Worm (Caenorhabditis elegans) whole organism, L1 larva: ENCODE results near the gene srg-55.
A peak's percentile ranks its signal among the peaks of the same experiment; 100 is the strongest.
"Not testable (repeated sequence)": the region's sequence is repeated elsewhere in the genome, so short reads cannot be mapped to it uniquely, and the experiment has no call there.

ENCODE experiments used
- C16A3.4 ChIP-seq: fragments of 150-350 bp; optimal IDR thresholded peaks from 2 replicates; lab custom pipeline; 2014; ENCODE audit warnings: missing biosample characterization, missing genetic modification characterization
- C34B4.2 ChIP-seq: sonication (generic microtip); optimal IDR thresholded peaks from 2 replicates; lab custom pipeline; 2017; ENCODE audit warnings: mild to moderate bottlenecking, missing genetic modification characterization, missing compliant biosample characterization
- aha-1 ChIP-seq: fragments of 150-350 bp; optimal IDR thresholded peaks from 2 replicates; lab custom pipeline; 2014; ENCODE audit warnings: missing biosample characterization, missing genetic modification characterization
- blmp-1 ChIP-seq: fragments of 150-350 bp; optimal IDR thresholded peaks from 2 replicates; lab custom pipeline; 2014; ENCODE audit warnings: missing biosample characterization, missing genetic modification characterization
- ceh-82 ChIP-seq, 3 experiments: fragments of 150-350 bp in 1 of 3; sonication (generic microtip) in 2 of 3; optimal IDR thresholded peaks; 2 replicates each; lab custom pipeline; 2014 to 2017; ENCODE audit warnings: missing biosample characterization in 3 of 3, missing genetic modification characterization in 3 of 3
- efl-1 ChIP-seq, 4 experiments: fragments of 150-350 bp; optimal IDR thresholded peaks in 3 of 4; peaks in 1 of 4; 1 replicate in 1 of 4; 2 replicates in 3 of 4; lab custom pipeline; 2014; ENCODE audit warnings: missing biosample characterization in 2 of 4, missing genetic modification characterization in 2 of 4, missing genetic modification reagents in 2 of 4
- efl-3 ChIP-seq: fragments of 200-800 bp; sonication (Bioruptor generic); optimal IDR thresholded peaks from 2 replicates; lab custom pipeline; 2018; ENCODE audit warnings: mild to moderate bottlenecking, missing genetic modification characterization, missing compliant biosample characterization
- egl-13 ChIP-seq: sonication (generic microtip); optimal IDR thresholded peaks from 2 replicates; lab custom pipeline; 2016; ENCODE audit warnings: missing genotype, missing genetic modification reagents, missing genetic modification characterization, missing compliant biosample characterization
- elt-2 ChIP-seq: sonication (generic microtip); optimal IDR thresholded peaks from 2 replicates; lab custom pipeline; 2016; ENCODE audit warnings: missing genetic modification characterization, mild to moderate bottlenecking, inconsistent platforms, missing compliant biosample characterization, missing genetic modification reagents
- fos-1 ChIP-seq: fragments of 150-350 bp; optimal IDR thresholded peaks from 2 replicates; lab custom pipeline; 2014; ENCODE audit warnings: missing biosample characterization, missing genetic modification characterization
- grh-1 ChIP-seq: fragments of 200-800 bp; sonication (Bioruptor generic); IDR thresholded peaks from 2 replicates; pipeline ENCODE4 v1.3.6; 2022; ENCODE audit warnings: missing genetic modification reagents, missing genetic modification characterization, missing compliant biosample characterization
- hlh-17 ChIP-seq: fragments of 200-800 bp; sonication (Bioruptor generic); optimal IDR thresholded peaks from 2 replicates; lab custom pipeline; 2018; ENCODE audit warnings: missing genetic modification characterization, mild to moderate bottlenecking, missing compliant biosample characterization, moderate library complexity, borderline replicate concordance
- hpl-2 ChIP-seq: fragments of 150-350 bp; optimal IDR thresholded peaks from 2 replicates; lab custom pipeline; 2014; ENCODE audit warnings: missing biosample characterization, missing genetic modification reagents, missing genetic modification characterization
- irx-1 ChIP-seq: sonication (generic microtip); optimal IDR thresholded peaks from 2 replicates; lab custom pipeline; 2016; ENCODE audit warnings: missing genetic modification characterization, missing compliant biosample characterization
- lin-13 ChIP-seq: fragments of 150-350 bp; optimal IDR thresholded peaks from 2 replicates; lab custom pipeline; 2014; ENCODE audit warnings: missing biosample characterization, missing genetic modification reagents, missing genetic modification characterization
- lin-14 ChIP-seq: fragments of 200-800 bp; sonication (Bioruptor generic); optimal IDR thresholded peaks from 2 replicates; lab custom pipeline; 2018; ENCODE audit warnings: mild to moderate bottlenecking, missing genetic modification characterization, moderate library complexity, missing compliant biosample characterization
- lin-35 ChIP-seq, 2 experiments: fragments of 150-350 bp; optimal IDR thresholded peaks; 2 replicates each; lab custom pipeline; 2014; ENCODE audit warnings: missing biosample characterization in 2 of 2, missing genetic modification characterization in 2 of 2, missing genetic modification reagents in 2 of 2
- lin-39 ChIP-seq: fragments of 150-350 bp; optimal IDR thresholded peaks from 2 replicates; lab custom pipeline; 2014; ENCODE audit warnings: missing biosample characterization, missing genetic modification reagents, missing genetic modification characterization
- lsy-2 ChIP-seq, 2 experiments: fragments of 150-350 bp; optimal IDR thresholded peaks; 2 replicates each; lab custom pipeline; 2014; ENCODE audit warnings: missing biosample characterization in 2 of 2, missing genetic modification characterization in 2 of 2
- mef-2 ChIP-seq: fragments of 150-350 bp; optimal IDR thresholded peaks from 2 replicates; lab custom pipeline; 2014; ENCODE audit warnings: missing biosample characterization, missing genetic modification characterization
- nhr-11 ChIP-seq: fragments of 150-350 bp; optimal IDR thresholded peaks from 2 replicates; lab custom pipeline; 2014; ENCODE audit warnings: missing biosample characterization, missing genetic modification characterization
- nhr-19 ChIP-seq: fragments of 200-800 bp; sonication (Bioruptor generic); conservative IDR thresholded peaks from 2 replicates; pipeline ENCODE4 v1.3.6; 2022; ENCODE audit warnings: missing genetic modification characterization, missing compliant biosample characterization
- nhr-71 ChIP-seq: sonication (generic microtip); optimal IDR thresholded peaks from 2 replicates; lab custom pipeline; 2016; ENCODE audit warnings: mild to moderate bottlenecking, missing genetic modification characterization, moderate library complexity, missing compliant biosample characterization
- nhr-77 ChIP-seq: fragments of 150-350 bp; optimal IDR thresholded peaks from 2 replicates; lab custom pipeline; 2014; ENCODE audit warnings: missing biosample characterization, missing genetic modification characterization
- nhr-85 ChIP-seq: sonication (generic microtip); peaks from one replicate; lab custom pipeline; 2016; ENCODE audit warnings: missing genetic modification characterization, inconsistent platforms, missing compliant biosample characterization
- nhr-90 ChIP-seq: sonication (generic microtip); optimal IDR thresholded peaks from 2 replicates; lab custom pipeline; 2016; ENCODE audit warnings: mild to moderate bottlenecking, missing genetic modification characterization, missing compliant biosample characterization; ENCODE audit not compliant: poor library complexity
- pag-3 ChIP-seq: sonication (generic microtip); optimal IDR thresholded peaks from 2 replicates; lab custom pipeline; 2017; ENCODE audit warnings: missing genetic modification characterization, mild to moderate bottlenecking, missing compliant biosample characterization, antibody characterized with exemption, borderline replicate concordance; ENCODE audit not compliant: insufficient read depth
- pqm-1 ChIP-seq: sonication (generic microtip); optimal IDR thresholded peaks from 3 replicates; lab custom pipeline; 2017; ENCODE audit warnings: missing biosample characterization, missing genetic modification characterization
- rnt-1 ChIP-seq: sonication (generic microtip); optimal IDR thresholded peaks from 2 replicates; lab custom pipeline; 2016; ENCODE audit warnings: mild to moderate bottlenecking, missing genetic modification characterization, moderate library complexity, missing compliant biosample characterization
- skn-1 ChIP-seq: fragments of 150-350 bp; optimal IDR thresholded peaks from 2 replicates; lab custom pipeline; 2014; ENCODE audit warnings: missing biosample characterization, missing genetic modification characterization
- snpc-4 ChIP-seq: fragments of 150-350 bp; optimal IDR thresholded peaks from 2 replicates; lab custom pipeline; 2014; ENCODE audit warnings: missing biosample characterization, missing genetic modification characterization
- sup-37 ChIP-seq: fragments of 200-800 bp; sonication (Bioruptor generic); optimal IDR thresholded peaks from 2 replicates; lab custom pipeline; 2018; ENCODE audit warnings: mild to moderate bottlenecking, missing genetic modification characterization, missing compliant biosample characterization
- unc-130 ChIP-seq: fragments of 150-350 bp; optimal IDR thresholded peaks from 2 replicates; lab custom pipeline; 2017; ENCODE audit warnings: missing biosample characterization, missing genetic modification characterization, inconsistent platforms
- unc-62 ChIP-seq: fragments of 150-350 bp; optimal IDR thresholded peaks from 2 replicates; lab custom pipeline; 2014; ENCODE audit warnings: missing biosample characterization, missing genetic modification reagents, missing genetic modification characterization

Gene srg-55

DNA sequence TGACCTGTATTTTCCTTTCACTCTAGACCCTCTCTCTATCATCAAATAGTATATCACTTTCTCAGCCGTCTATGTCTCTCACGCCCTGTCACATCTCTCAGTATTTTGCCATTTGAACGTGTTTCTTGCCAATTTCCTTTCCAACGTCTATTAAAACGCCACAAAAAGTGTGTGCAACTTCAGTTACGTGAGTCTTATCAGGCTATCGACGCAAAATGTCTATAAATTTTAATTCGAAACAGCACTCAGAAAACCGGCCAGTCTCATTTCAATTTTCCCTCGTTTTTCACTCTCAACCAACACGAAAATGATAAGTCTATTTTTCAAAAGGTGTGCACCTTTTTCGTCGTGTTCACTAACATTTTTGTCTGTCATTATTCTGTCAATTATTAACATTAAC is 32.6 kb downstream of the srg-55 start, which contains the start of gene mpst-3:
mpst-3 (plus strand) TSS at position 91 of the 400 bp plus-strand sequence.
- no peak for TF ChIP-seq irx-1 (tag; lab: Kevin White, UChicago)
- no peak for TF ChIP-seq lin-39 (tag; lab: Kevin White, UChicago)
- no peak for TF ChIP-seq lin-13 (GFP tag; lab: Kevin White, UChicago)
- TF ChIP-seq ceh-82 (tag; optimal IDR thresholded peaks at IDR 0.05; lab: Kevin White, UChicago), result peak in 1 of 3 experiments; percentile 11
- peak; percentile 71 for TF ChIP-seq elt-2 (tag; lab: Kevin White, UChicago)
- no peak for TF ChIP-seq nhr-77 (tag; lab: Kevin White, UChicago)
- no peak for TF ChIP-seq nhr-85 (tag; lab: Kevin White, UChicago)
- no peak for TF ChIP-seq lsy-2 (tag; optimal IDR thresholded peaks at IDR 0.05; lab: Kevin White, UChicago)
- no peak for TF ChIP-seq sup-37 (GFP tag; lab: Kevin White, UChicago)
- TF ChIP-seq efl-3 (GFP tag; lab: Kevin White, UChicago), result no peak
- no peak for TF ChIP-seq nhr-11 (tag; lab: Kevin White, UChicago)
- no peak for TF ChIP-seq C34B4.2 (tag; lab: Kevin White, UChicago)
- TF ChIP-seq snpc-4 (tag; lab: Kevin White, UChicago), result no peak
- TF ChIP-seq efl-1 (optimal IDR thresholded peaks at IDR 0.05; lab: Kevin White, UChicago), result no peak
- peak in 1 of 2 experiments; percentile 89 for TF ChIP-seq efl-1 (GFP tag; optimal IDR thresholded peaks at IDR 0.05 in 1 of 2; lab: Kevin White, UChicago)
- TF ChIP-seq lin-35 (GFP tag; optimal IDR thresholded peaks at IDR 0.05; lab: Kevin White, UChicago), result peak in 1 of 2 experiments; percentile 32
- no peak for TF ChIP-seq hpl-2 (GFP tag; lab: Kevin White, UChicago)
- no peak for TF ChIP-seq grh-1
- no peak for TF ChIP-seq skn-1 (tag; lab: Kevin White, UChicago)
- TF ChIP-seq rnt-1 (tag; lab: Kevin White, UChicago), result no peak
- TF ChIP-seq unc-130 (tag; lab: Kevin White, UChicago), result no peak
- TF ChIP-seq fos-1 (tag; lab: Kevin White, UChicago), result no peak
- TF ChIP-seq aha-1 (tag; lab: Kevin White, UChicago), result no peak
- TF ChIP-seq pag-3, result no peak
- TF ChIP-seq C16A3.4, result no peak
- no peak for TF ChIP-seq nhr-19 (GFP tag; lab: Robert Waterston, UW)
- no peak for TF ChIP-seq blmp-1 (tag; lab: Kevin White, UChicago)
- TF ChIP-seq nhr-90 (tag; lab: Kevin White, UChicago), result peak; percentile 1
- TF ChIP-seq nhr-71 (tag; lab: Kevin White, UChicago), result no peak
- peak; percentile 30 for TF ChIP-seq pqm-1 (tag; lab: Kevin White, UChicago)
- TF ChIP-seq lin-14 (GFP tag; lab: Kevin White, UChicago), result peak; percentile 37

DNA sequence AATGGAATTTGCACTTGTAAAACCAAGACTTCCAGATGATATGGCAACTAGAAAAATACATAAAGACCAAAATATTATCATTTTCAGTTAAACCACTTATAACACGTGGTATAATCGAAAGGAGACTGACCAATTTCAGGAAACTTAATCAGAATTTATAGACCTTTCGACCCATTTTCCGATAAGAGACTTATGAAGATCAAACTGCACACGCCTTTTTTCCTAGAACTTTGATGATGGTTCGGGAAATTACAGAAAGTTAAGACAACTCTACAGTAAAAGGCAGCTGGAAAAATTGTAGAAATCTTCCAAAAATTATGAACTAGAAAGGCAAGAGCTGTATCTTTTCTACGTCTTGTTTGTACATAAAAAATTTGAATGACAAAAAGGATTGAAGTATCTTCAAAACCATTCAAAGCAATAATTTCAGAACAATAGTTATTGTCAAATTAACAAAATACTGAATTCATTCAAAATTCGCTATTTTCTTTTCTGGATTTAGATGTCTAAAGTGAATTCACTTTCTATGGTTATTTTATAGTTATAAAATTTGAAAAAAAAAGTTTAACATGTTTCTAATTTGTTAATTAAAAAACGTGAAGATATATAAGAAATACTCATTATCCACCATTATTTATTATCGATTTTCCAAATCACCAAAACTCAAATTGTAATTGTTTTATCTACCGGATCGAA is 34.6 kb downstream of the srg-55 start, which contains the start of the genes mpst-2 and H12D21.5:
mpst-2 (minus strand) TSS at position 101 of the 696 bp plus-strand sequence.
H12D21.5 (plus strand) TSS at position 646 of the 696 bp plus-strand sequence.
- TF ChIP-seq mef-2 (no peak), hlh-17 (GFP tag; lab: Kevin White, UChicago) (no peak), hpl-2 (GFP tag; lab: Kevin White, UChicago) (no peak), blmp-1 (tag; lab: Kevin White, UChicago) (no peak), unc-62 (no peak)

DNA sequence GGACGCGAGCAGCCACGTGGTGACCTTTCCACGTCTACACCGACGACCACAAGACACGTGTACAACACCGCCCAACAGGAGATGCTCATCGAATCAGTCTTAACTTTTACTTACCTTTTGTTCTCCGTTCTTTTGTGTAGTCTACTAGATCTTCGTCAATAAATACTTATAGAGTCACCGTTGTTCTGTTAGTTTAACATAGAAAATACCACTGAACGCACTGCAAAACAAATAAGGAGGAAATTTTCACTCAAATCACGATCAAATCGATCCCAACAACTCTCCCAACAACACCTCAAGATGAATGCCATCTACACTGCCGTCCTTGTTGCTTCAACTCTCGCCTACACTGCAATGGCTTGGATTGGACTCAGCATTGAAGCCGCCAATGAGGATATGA is 37.4 kb downstream of the srg-55 start, which contains the start of gene nspa-2:
nspa-2 (plus strand) TSS at position 301 of the 400 bp plus-strand sequence.
- TF ChIP-seq skn-1 (tag; lab: Kevin White, UChicago); hlh-17 (GFP tag; lab: Kevin White, UChicago); egl-13 (tag; lab: Kevin White, UChicago): not testable (repeated sequence)
